Fruit fly (Drosophila melanogaster) S2 (cell line): ENCODE measurements around the gene Idh3b.

Source experiments
- CG8478 ChIP-seq: fragments of >200 bp; optimal IDR thresholded peaks from 2 replicates; lab custom pipeline; 2018
- CTCF ChIP-seq, 2 experiments: fragments of >200 bp; optimal IDR thresholded peaks; 2 replicates each; lab custom pipeline; 2018

dm6 chr3R:22049134-22049796 lies 30.1 kb upstream of the Idh3b start:
- no peak for TF ChIP-seq CG8478 (lab: Kevin White, UChicago)
- TF ChIP-seq CTCF (optimal IDR thresholded peaks at IDR 0.05; lab: Kevin White, UChicago), result no peak
